Worm (Caenorhabditis elegans) whole organism, young adult: Measurements from ENCODE around the gene str-47.

Experiments used
- B0019.2 ChIP-seq: fragments of 200-800 bp; sonication (Bioruptor generic); conservative IDR thresholded peaks from 2 replicates; pipeline ENCODE4 v1.3.6; 2022; ENCODE audit warnings: missing genetic modification reagents, missing genetic modification characterization, missing compliant biosample characterization
- B0035.1 ChIP-seq: sonication (generic microtip); optimal IDR thresholded peaks from 2 replicates; lab custom pipeline; 2016; ENCODE audit warnings: missing genetic modification characterization, mild to moderate bottlenecking, missing compliant biosample characterization, missing genotype, missing genetic modification reagents
- B0261.1 ChIP-seq: sonication (generic microtip); optimal IDR thresholded peaks from 2 replicates; lab custom pipeline; 2016; ENCODE audit warnings: mild to moderate bottlenecking, missing genetic modification characterization, moderate library complexity, missing compliant biosample characterization
- F23B12.7 ChIP-seq: sonication (generic microtip); optimal IDR thresholded peaks from 2 replicates; lab custom pipeline; 2017; ENCODE audit warnings: missing genetic modification characterization, mild to moderate bottlenecking, missing compliant biosample characterization, antibody characterized with exemption, moderate library complexity; ENCODE audit not compliant: insufficient read depth
- F39B2.1 ChIP-seq: fragments of 200-800 bp; sonication (Bioruptor generic); IDR thresholded peaks from 2 replicates; pipeline ENCODE4 v1.3.6; 2022; ENCODE audit warnings: missing genetic modification reagents, missing genetic modification characterization, missing compliant biosample characterization
- F57A8.1 ChIP-seq: fragments of 200-800 bp; sonication (Bioruptor generic); optimal IDR thresholded peaks from 2 replicates; lab custom pipeline; 2018; ENCODE audit warnings: mild to moderate bottlenecking, missing genetic modification characterization, moderate library complexity, missing compliant biosample characterization
- K11D2.4 ChIP-seq: fragments of 200-800 bp; sonication (Bioruptor generic); IDR thresholded peaks from 2 replicates; pipeline ENCODE4 v1.3.6; 2022; ENCODE audit warnings: missing genetic modification reagents, missing genetic modification characterization, missing compliant biosample characterization
- T07F8.4 ChIP-seq: sonication (generic microtip); optimal IDR thresholded peaks from 2 replicates; lab custom pipeline; 2016; ENCODE audit warnings: mild to moderate bottlenecking, missing genetic modification characterization, moderate library complexity, missing compliant biosample characterization
- Y53G8AR.9 ChIP-seq: fragments of 200-800 bp; sonication (Bioruptor generic); conservative IDR thresholded peaks from 2 replicates; pipeline ENCODE4 v1.3.6; 2022; ENCODE audit warnings: missing genetic modification reagents, missing genetic modification characterization, missing compliant biosample characterization
- Y79H2A.3 ChIP-seq: fragments of 200-800 bp; sonication (Bioruptor generic); conservative IDR thresholded peaks from 2 replicates; pipeline ENCODE4 v1.3.6; 2022; ENCODE audit warnings: missing genetic modification reagents, missing genetic modification characterization, missing compliant biosample characterization
- attf-5 ChIP-seq: fragments of 200-800 bp; sonication (Bioruptor generic); optimal IDR thresholded peaks from 2 replicates; lab custom pipeline; 2018; ENCODE audit warnings: mild to moderate bottlenecking, missing genetic modification characterization, missing compliant biosample characterization
- bed-2 ChIP-seq: fragments of 200-800 bp; sonication (Bioruptor generic); IDR thresholded peaks from 2 replicates; pipeline ENCODE4 v1.3.6; 2022; ENCODE audit warnings: missing genetic modification reagents, missing genetic modification characterization, missing compliant biosample characterization
- ccch-3 ChIP-seq: fragments of 200-800 bp; sonication (Bioruptor generic); optimal IDR thresholded peaks from 2 replicates; lab custom pipeline; 2018; ENCODE audit warnings: mild to moderate bottlenecking, missing genetic modification characterization, missing compliant biosample characterization
- cebp-2 ChIP-seq: fragments of 200-800 bp; sonication (Bioruptor generic); IDR thresholded peaks from 2 replicates; pipeline ENCODE4 v1.3.6; 2022; ENCODE audit warnings: missing genetic modification characterization, missing compliant biosample characterization
- ceh-27 ChIP-seq: fragments of 200-800 bp; sonication (Bioruptor generic); optimal IDR thresholded peaks from 2 replicates; lab custom pipeline; 2018; ENCODE audit warnings: mild to moderate bottlenecking, missing genetic modification characterization, moderate library complexity, missing compliant biosample characterization
- ceh-40 ChIP-seq: fragments of 200-800 bp; sonication (Bioruptor generic); IDR thresholded peaks from 2 replicates; pipeline ENCODE4 v1.3.6; 2022; ENCODE audit warnings: missing genetic modification characterization, missing compliant biosample characterization
- dox-1 ChIP-seq: fragments of 200-800 bp; sonication (Bioruptor generic); IDR thresholded peaks from 2 replicates; pipeline ENCODE4 v1.3.6; 2022; ENCODE audit warnings: missing genetic modification reagents, missing genetic modification characterization, missing compliant biosample characterization
- efl-1 ChIP-seq: fragments of 150-350 bp; optimal IDR thresholded peaks from 2 replicates; lab custom pipeline; 2014; ENCODE audit warnings: missing biosample characterization, missing genetic modification reagents, missing genetic modification characterization
- egl-44 ChIP-seq: fragments of 200-800 bp; sonication (Bioruptor generic); IDR thresholded peaks from 2 replicates; pipeline ENCODE4 v1.3.6; 2022; ENCODE audit warnings: missing genetic modification reagents, missing genetic modification characterization, missing compliant biosample characterization
- ekl-4 ChIP-seq: fragments of 200-800 bp; sonication (Bioruptor generic); IDR thresholded peaks from 2 replicates; pipeline ENCODE4 v1.3.6; 2022; ENCODE audit warnings: missing genetic modification reagents, missing genetic modification characterization, missing compliant biosample characterization
- gei-17 ChIP-seq: fragments of 200-800 bp; sonication (Bioruptor generic); optimal IDR thresholded peaks from 2 replicates; lab custom pipeline; 2018; ENCODE audit warnings: mild to moderate bottlenecking, missing genetic modification characterization, missing compliant biosample characterization
- hlh-12 ChIP-seq: sonication (generic microtip); optimal IDR thresholded peaks from 2 replicates; lab custom pipeline; 2016; ENCODE audit warnings: missing genetic modification characterization, missing compliant biosample characterization
- hlh-26 ChIP-seq: fragments of 200-800 bp; sonication (Bioruptor generic); conservative IDR thresholded peaks from 2 replicates; pipeline ENCODE4 v1.3.6; 2022; ENCODE audit warnings: missing genetic modification reagents, missing genetic modification characterization, missing compliant biosample characterization
- let-526 ChIP-seq: fragments of 200-800 bp; sonication (Bioruptor generic); IDR thresholded peaks from 2 replicates; pipeline ENCODE4 v1.3.6; 2022; ENCODE audit warnings: missing genetic modification reagents, missing genetic modification characterization, missing compliant biosample characterization
- lsl-1 ChIP-seq: fragments of 200-800 bp; sonication (Bioruptor generic); optimal IDR thresholded peaks from 2 replicates; lab custom pipeline; 2018; ENCODE audit warnings: mild to moderate bottlenecking, missing genetic modification characterization, moderate library complexity, missing compliant biosample characterization
- lsy-27 ChIP-seq: sonication (generic microtip); optimal IDR thresholded peaks from 2 replicates; lab custom pipeline; 2017; ENCODE audit warnings: missing genetic modification characterization, mild to moderate bottlenecking, missing compliant biosample characterization, antibody characterized with exemption, missing genotype, borderline replicate concordance; ENCODE audit not compliant: insufficient read depth
- madf-10 ChIP-seq: sonication (generic microtip); optimal IDR thresholded peaks from 2 replicates; lab custom pipeline; 2016; ENCODE audit warnings: mild to moderate bottlenecking, missing genetic modification characterization, missing compliant biosample characterization
- mes-4 ChIP-seq: sonication (generic microtip); optimal IDR thresholded peaks from 2 replicates; lab custom pipeline; 2016; ENCODE audit warnings: missing genotype, missing genetic modification characterization, missing compliant biosample characterization
- mxl-1 ChIP-seq: sonication (generic microtip); optimal IDR thresholded peaks from 2 replicates; lab custom pipeline; 2016; ENCODE audit warnings: missing genetic modification characterization, missing compliant biosample characterization
- nfya-2 ChIP-seq: fragments of 200-800 bp; sonication (Bioruptor generic); IDR thresholded peaks from 2 replicates; pipeline ENCODE4 v1.3.6; 2022; ENCODE audit warnings: missing genetic modification reagents, missing genetic modification characterization, missing compliant biosample characterization
- nhr-179 ChIP-seq: sonication (generic microtip); optimal IDR thresholded peaks from 2 replicates; lab custom pipeline; 2016; ENCODE audit warnings: mild to moderate bottlenecking, missing genetic modification characterization, missing compliant biosample characterization
- nhr-27 ChIP-seq: fragments of 200-800 bp; sonication (Bioruptor generic); optimal IDR thresholded peaks from 2 replicates; lab custom pipeline; 2018; ENCODE audit warnings: mild to moderate bottlenecking, missing genetic modification characterization, moderate library complexity, missing compliant biosample characterization
- nhr-80 ChIP-seq: sonication (generic microtip); optimal IDR thresholded peaks from 2 replicates; lab custom pipeline; 2016; ENCODE audit warnings: missing genetic modification characterization, missing compliant biosample characterization
- rec-8 ChIP-seq, 2 experiments: sonication (generic microtip); optimal IDR thresholded peaks; 2 replicates each; lab custom pipeline; 2016; ENCODE audit warnings: mild to moderate bottlenecking in 2 of 2, missing genetic modification characterization in 2 of 2, missing genetic modification reagents in 2 of 2, missing genotype in 2 of 2, missing biosample characterization in 1 of 2, missing compliant biosample characterization in 1 of 2, moderate library complexity in 1 of 2
- rpc-1 ChIP-seq, 2 experiments: fragments of 150-350 bp in 1 of 2; sonication (generic microtip) in 1 of 2; optimal IDR thresholded peaks; 2 replicates each; lab custom pipeline; 2014 to 2018; ENCODE audit warnings: missing biosample characterization in 1 of 2, missing genetic modification characterization in 1 of 2, missing genetic modification reagents in 1 of 2, missing genotype in 1 of 2
- snpc-1.3 ChIP-seq: sonication (generic microtip); optimal IDR thresholded peaks from 2 replicates; lab custom pipeline; 2017; ENCODE audit warnings: missing genetic modification characterization, mild to moderate bottlenecking, missing compliant biosample characterization, antibody characterized with exemption, moderate library complexity, missing genotype, missing genetic modification reagents; ENCODE audit not compliant: insufficient read depth
- somi-1 ChIP-seq: fragments of 200-800 bp; sonication (Bioruptor generic); optimal IDR thresholded peaks from 2 replicates; lab custom pipeline; 2018; ENCODE audit warnings: mild to moderate bottlenecking, missing genetic modification characterization, missing compliant biosample characterization
- xnd-1 ChIP-seq: sonication (generic microtip); optimal IDR thresholded peaks from 2 replicates; lab custom pipeline; 2016; ENCODE audit warnings: missing genotype, missing genetic modification reagents, missing genetic modification characterization, missing compliant biosample characterization
- ztf-26 ChIP-seq: sonication (generic microtip); optimal IDR thresholded peaks from 2 replicates; lab custom pipeline; 2017; ENCODE audit warnings: missing genetic modification characterization, missing compliant biosample characterization

The str-47 gene

DNA sequence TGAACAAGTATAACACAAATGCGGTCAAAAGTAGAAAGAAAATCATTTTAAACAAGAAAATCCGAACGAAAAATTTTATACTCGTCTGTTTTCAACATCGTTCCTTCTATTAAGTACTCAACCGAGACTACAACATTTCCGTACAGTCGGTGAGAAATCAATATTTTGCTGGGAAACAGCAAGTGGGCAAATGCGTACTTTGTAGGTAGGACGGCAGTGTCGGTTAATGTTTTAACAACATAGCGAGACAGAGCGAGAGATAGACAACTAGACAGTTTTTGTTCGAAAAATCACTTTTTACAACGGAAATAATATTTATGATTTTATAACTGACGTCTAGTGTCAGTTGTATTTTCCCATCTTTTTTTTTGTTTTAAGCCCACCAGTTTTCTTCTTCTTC, 35.8 kb downstream of the str-47 start, which contains the start of gene cyp-33A1:
Gene cyp-33A1, minus strand, starts transcription at position 72 of the 400 bp plus-strand sequence.
- no peak for TF ChIP-seq F39B2.1 (GFP tag; lab: Robert Waterston, UW)
- no peak for TF ChIP-seq let-526 (GFP tag; lab: Robert Waterston, UW)
- peak; percentile 47 for TF ChIP-seq attf-5
- TF ChIP-seq bed-2 (GFP tag; lab: Robert Waterston, UW), result no peak
- peak; percentile 33 for TF ChIP-seq F23B12.7 (tag; lab: Kevin White, UChicago)
- no peak for TF ChIP-seq lsl-1 (GFP tag; lab: Kevin White, UChicago)
- no peak for TF ChIP-seq gei-17 (GFP tag; lab: Kevin White, UChicago)
- TF ChIP-seq rpc-1 (optimal IDR thresholded peaks at IDR 0.05; lab: Kevin White, UChicago), result no peak
- TF ChIP-seq rpc-1 (tag; optimal IDR thresholded peaks at IDR 0.05; lab: Kevin White, UChicago), result no peak
- TF ChIP-seq snpc-1.3 (tag; lab: Kevin White, UChicago), result no peak
- TF ChIP-seq nhr-179 (tag; lab: Kevin White, UChicago), result no peak
- peak; percentile 30 for TF ChIP-seq nhr-80 (tag; lab: Kevin White, UChicago)
- TF ChIP-seq nhr-27 (tag; lab: Kevin White, UChicago), result no peak
- no peak for TF ChIP-seq lsy-27 (tag; lab: Kevin White, UChicago)
- TF ChIP-seq ztf-26 (tag; lab: Kevin White, UChicago), result no peak
- no peak for TF ChIP-seq xnd-1 (tag; lab: Kevin White, UChicago)
- TF ChIP-seq ceh-27 (GFP tag; lab: Kevin White, UChicago), result no peak
- TF ChIP-seq B0261.1 (tag; lab: Kevin White, UChicago), result no peak
- no peak for TF ChIP-seq T07F8.4 (tag; lab: Kevin White, UChicago)
- TF ChIP-seq ccch-3 (GFP tag; lab: Kevin White, UChicago), result no peak
- TF ChIP-seq B0035.1 (tag; lab: Kevin White, UChicago), result no peak
- TF ChIP-seq B0019.2 (GFP tag; lab: Robert Waterston, UW), result no peak
- no peak for TF ChIP-seq Y79H2A.3 (GFP tag; lab: Robert Waterston, UW)
- TF ChIP-seq K11D2.4, result no peak
- TF ChIP-seq efl-1 (GFP tag; lab: Kevin White, UChicago), result no peak
- no peak for TF ChIP-seq dox-1 (GFP tag; lab: Robert Waterston, UW)
- TF ChIP-seq, all 124 proteins: peak for 3

ce11 chrV:7683907-7684655, 38.5 kb downstream of the str-47 start, which contains the start of gene sre-11:
sre-11 (minus strand) TSS chrV:7683957.
- TF ChIP-seq ceh-40 (GFP tag; lab: Robert Waterston, UW), result no peak
- TF ChIP-seq hlh-26 (GFP tag; lab: Robert Waterston, UW), result no peak
- no peak for TF ChIP-seq mxl-1 (tag; lab: Kevin White, UChicago)
- TF ChIP-seq B0019.2 (GFP tag; lab: Robert Waterston, UW), result no peak
- no peak for TF ChIP-seq madf-10 (tag; lab: Kevin White, UChicago)
- no peak for TF ChIP-seq Y53G8AR.9 (GFP tag; lab: Robert Waterston, UW)
- TF ChIP-seq F57A8.1 (GFP tag; lab: Kevin White, UChicago), result no peak
- no peak for TF ChIP-seq cebp-2 (GFP tag; lab: Robert Waterston, UW)
- TF ChIP-seq egl-44 (GFP tag; lab: Robert Waterston, UW), result no peak
- TF ChIP-seq ekl-4, result no peak
- TF ChIP-seq rec-8 (tag; optimal IDR thresholded peaks at IDR 0.05; lab: Kevin White, UChicago), result no peak
- no peak for TF ChIP-seq T07F8.4 (tag; lab: Kevin White, UChicago)
- TF ChIP-seq lsy-27 (tag; lab: Kevin White, UChicago), result no peak
- no peak for TF ChIP-seq somi-1 (GFP tag; lab: Kevin White, UChicago)
- TF ChIP-seq hlh-12 (tag; lab: Kevin White, UChicago), result no peak
- no peak for TF ChIP-seq nfya-2 (GFP tag; lab: Robert Waterston, UW)
- no peak for TF ChIP-seq mes-4 (tag; lab: Kevin White, UChicago)
